Worm (Caenorhabditis elegans) whole organism, mixed stage, embryonic: ENCODE results near the gene mig-32.
A peak's percentile ranks its signal among the peaks of the same experiment; 100 is the strongest.

Source experiments
- M03D4.4 ChIP-seq: sonication (generic microtip); optimal IDR thresholded peaks from 2 replicates; lab custom pipeline; 2017; ENCODE audit warnings: mild to moderate bottlenecking, missing genetic modification characterization, missing compliant biosample characterization
- blmp-1 ChIP-seq: fragments of 150-350 bp; optimal IDR thresholded peaks from 2 replicates; lab custom pipeline; 2014; ENCODE audit warnings: missing biosample characterization, missing genetic modification characterization
- ceh-43 ChIP-seq: fragments of 200-800 bp; sonication (Bioruptor generic); optimal IDR thresholded peaks from 2 replicates; lab custom pipeline; 2018; ENCODE audit warnings: mild to moderate bottlenecking, missing genetic modification characterization, moderate library complexity, missing compliant biosample characterization
- ceh-83 ChIP-seq: fragments of 200-800 bp; sonication (Bioruptor generic); optimal IDR thresholded peaks from 2 replicates; lab custom pipeline; 2018; ENCODE audit warnings: mild to moderate bottlenecking, missing genetic modification characterization, missing compliant biosample characterization
- ces-1 ChIP-seq: fragments of 150-350 bp; optimal IDR thresholded peaks from 2 replicates; lab custom pipeline; 2014; ENCODE audit warnings: missing biosample characterization, missing genetic modification reagents, missing genetic modification characterization
- cnd-1 ChIP-seq: fragments of 200-800 bp; sonication (Bioruptor generic); optimal IDR thresholded peaks from 2 replicates; lab custom pipeline; 2018; ENCODE audit warnings: mild to moderate bottlenecking, missing genetic modification characterization, missing compliant biosample characterization
- drap-1 ChIP-seq: fragments of 200-800 bp; sonication (Bioruptor generic); optimal IDR thresholded peaks from 3 replicates; lab custom pipeline; 2018; ENCODE audit warnings: mild to moderate bottlenecking, missing genetic modification characterization, missing compliant biosample characterization
- elt-1 ChIP-seq: sonication (generic microtip); optimal IDR thresholded peaks from 2 replicates; lab custom pipeline; 2017; ENCODE audit warnings: missing genetic modification characterization, mild to moderate bottlenecking, missing compliant biosample characterization, antibody characterized with exemption, moderate library complexity, borderline replicate concordance; ENCODE audit not compliant: insufficient read depth
- elt-3 ChIP-seq: fragments of 150-350 bp; optimal IDR thresholded peaks from 2 replicates; lab custom pipeline; 2014; ENCODE audit warnings: missing biosample characterization, missing genetic modification characterization
- flh-1 ChIP-seq: fragments of 200-800 bp; sonication (Bioruptor generic); optimal IDR thresholded peaks from 2 replicates; lab custom pipeline; 2018; ENCODE audit warnings: mild to moderate bottlenecking, missing genetic modification characterization, moderate library complexity, missing compliant biosample characterization
- ham-2 ChIP-seq: fragments of 200-800 bp; sonication (Bioruptor generic); optimal IDR thresholded peaks from 2 replicates; lab custom pipeline; 2018; ENCODE audit warnings: mild to moderate bottlenecking, missing genetic modification characterization, missing compliant biosample characterization
- hlh-1 ChIP-seq: fragments of 150-350 bp; optimal IDR thresholded peaks from 2 replicates; lab custom pipeline; 2014; ENCODE audit warnings: missing biosample characterization, missing genetic modification reagents, missing genetic modification characterization
- lin-13 ChIP-seq: fragments of 150-350 bp; optimal IDR thresholded peaks from 2 replicates; lab custom pipeline; 2014; ENCODE audit warnings: missing biosample characterization, missing genetic modification characterization
- lin-32 ChIP-seq: fragments of 200-800 bp; sonication (Bioruptor generic); optimal IDR thresholded peaks from 2 replicates; lab custom pipeline; 2018; ENCODE audit warnings: mild to moderate bottlenecking, missing genetic modification characterization, missing compliant biosample characterization
- lsy-2 ChIP-seq: fragments of 150-350 bp; optimal IDR thresholded peaks from 2 replicates; lab custom pipeline; 2014; ENCODE audit warnings: missing biosample characterization, missing genetic modification characterization
- mab-5 ChIP-seq: fragments of 150-350 bp; optimal IDR thresholded peaks from 2 replicates; lab custom pipeline; 2014; ENCODE audit warnings: missing biosample characterization, missing genetic modification characterization
- mep-1 ChIP-seq: fragments of 150-350 bp; optimal IDR thresholded peaks from 2 replicates; lab custom pipeline; 2017; ENCODE audit warnings: missing biosample characterization, missing genetic modification reagents, missing genetic modification characterization, inconsistent platforms
- mls-2 ChIP-seq: sonication (generic microtip); optimal IDR thresholded peaks from 2 replicates; lab custom pipeline; 2016; ENCODE audit warnings: mild to moderate bottlenecking, missing genetic modification characterization, moderate library complexity, missing compliant biosample characterization
- nhr-12 ChIP-seq: fragments of 150-350 bp; optimal IDR thresholded peaks from 2 replicates; lab custom pipeline; 2014; ENCODE audit warnings: missing biosample characterization, missing genetic modification characterization
- nhr-2 ChIP-seq: fragments of 150-350 bp; optimal IDR thresholded peaks from 2 replicates; lab custom pipeline; 2014; ENCODE audit warnings: missing biosample characterization, missing genetic modification characterization
- nhr-237 ChIP-seq: fragments of 150-350 bp; optimal IDR thresholded peaks from 2 replicates; lab custom pipeline; 2014; ENCODE audit warnings: missing biosample characterization, missing genetic modification characterization
- nhr-28 ChIP-seq: fragments of 150-350 bp; optimal IDR thresholded peaks from 2 replicates; lab custom pipeline; 2014; ENCODE audit warnings: missing biosample characterization, missing genetic modification characterization
- pha-4 ChIP-seq: fragments of 150-350 bp; optimal IDR thresholded peaks from 2 replicates; lab custom pipeline; 2018; ENCODE audit warnings: missing biosample characterization, missing genetic modification reagents, missing genetic modification characterization
- sem-2 ChIP-seq: fragments of 200-800 bp; sonication (Bioruptor generic); optimal IDR thresholded peaks from 2 replicates; lab custom pipeline; 2018; ENCODE audit warnings: mild to moderate bottlenecking, missing genetic modification characterization, missing compliant biosample characterization
- snpc-4 ChIP-seq: fragments of 150-350 bp; optimal IDR thresholded peaks from 2 replicates; lab custom pipeline; 2014; ENCODE audit warnings: missing biosample characterization, missing genetic modification characterization
- sptf-1 ChIP-seq: sonication (generic microtip); optimal IDR thresholded peaks from 2 replicates; lab custom pipeline; 2017; ENCODE audit warnings: mild to moderate bottlenecking, missing genetic modification characterization, moderate library complexity, missing compliant biosample characterization
- tbx-8 ChIP-seq: fragments of 200-800 bp; sonication (Bioruptor generic); optimal IDR thresholded peaks from 2 replicates; lab custom pipeline; 2018; ENCODE audit warnings: mild to moderate bottlenecking, missing genetic modification characterization, moderate library complexity, missing compliant biosample characterization
- unc-120 ChIP-seq: sonication (generic microtip); optimal IDR thresholded peaks from 2 replicates; lab custom pipeline; 2017; ENCODE audit warnings: missing genetic modification characterization, missing compliant biosample characterization; ENCODE audit not compliant: poor library complexity, severe bottlenecking
- unc-39 ChIP-seq: fragments of 150-350 bp; optimal IDR thresholded peaks from 2 replicates; lab custom pipeline; 2014; ENCODE audit warnings: missing biosample characterization, missing genetic modification characterization
- zip-8 ChIP-seq: fragments of 150-350 bp; optimal IDR thresholded peaks from 2 replicates; lab custom pipeline; 2014; ENCODE audit warnings: missing biosample characterization, missing genetic modification characterization
- ztf-11 ChIP-seq: fragments of 150-350 bp; optimal IDR thresholded peaks from 2 replicates; lab custom pipeline; 2014; ENCODE audit warnings: missing biosample characterization, missing genetic modification characterization

mig-32 gene

ce11 chrIV:12105558-12105957, 13.5 kb upstream of the mig-32 start, which contains the start of gene M18.3:
TSS of gene M18.3 (plus strand) at chrIV:12105858.
- no peak for TF ChIP-seq M03D4.4
- no peak for TF ChIP-seq blmp-1 (tag; lab: Kevin White, UChicago)
- TF ChIP-seq lsy-2 (tag; lab: Kevin White, UChicago) = no peak
- TF ChIP-seq nhr-12 (tag; lab: Kevin White, UChicago) = no peak
- no peak for TF ChIP-seq ces-1 (GFP tag; lab: Kevin White, UChicago)
- TF ChIP-seq snpc-4 (tag; lab: Kevin White, UChicago) = no peak
- no peak for TF ChIP-seq ceh-43 (GFP tag; lab: Kevin White, UChicago)
- TF ChIP-seq pha-4 (tag; lab: Kevin White, UChicago) = no peak

DNA sequence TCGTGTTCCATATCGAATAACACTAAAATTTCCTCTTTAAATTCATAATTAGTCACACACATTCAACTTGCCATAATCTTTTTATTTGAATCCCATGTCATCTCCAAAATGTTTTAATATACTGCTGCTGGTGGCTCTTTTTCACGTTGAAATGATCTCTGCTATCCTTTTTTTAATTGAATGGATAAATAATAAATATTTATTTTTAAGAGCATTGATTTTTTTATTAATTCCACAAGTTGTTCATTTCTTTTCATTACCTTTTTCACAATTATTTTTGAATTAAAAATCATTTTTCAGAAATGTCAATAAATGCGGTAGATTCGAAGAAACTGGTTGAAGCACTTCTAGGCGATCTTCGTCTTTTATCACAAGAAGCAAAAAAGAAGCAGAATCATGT, 4.5 kb upstream of the mig-32 start, which contains the start of gene mon-2:
mon-2 (plus strand) TSS at position 301 of the 400 bp plus-strand sequence.
- TF ChIP-seq ham-2 (GFP tag; lab: Kevin White, UChicago) (no peak), tbx-8 (no peak), mls-2 (tag; lab: Kevin White, UChicago) (no peak), nhr-28 (no peak)

ce11 chrIV:12093819-12094218, 1.8 kb upstream of the mig-32 start, which contains the start of gene F11A10.5:
TSS of gene F11A10.5 (plus strand) at chrIV:12094119.
- TF ChIP-seq snpc-4 (tag; lab: Kevin White, UChicago) (no peak), unc-39 (tag; lab: Kevin White, UChicago) (no peak), hlh-1 (tag; lab: Kevin White, UChicago) (peak; percentile 14), ces-1 (GFP tag; lab: Kevin White, UChicago) (peak; percentile 8)

- TF ChIP-seq lsy-2 (tag; lab: Kevin White, UChicago) (peak; percentile 41), sem-2 (GFP tag; lab: Kevin White, UChicago) (no peak)
Measured at ce11 chrIV:12093384-12093783, 1.4 kb upstream of the mig-32 start, which contains the start of gene cpsf-4. TSS of gene cpsf-4 (minus strand) at chrIV:12093445.

ce11 chrIV:12089551-12089950, 2.5 kb downstream of the mig-32 start, which contains the start of gene F11A10.6:
TSS of gene F11A10.6 (minus strand) at chrIV:12089651.
- TF ChIP-seq unc-39 (tag; lab: Kevin White, UChicago) (no peak), cnd-1 (tag; lab: Kevin White, UChicago) (no peak), nhr-2 (no peak), ham-2 (GFP tag; lab: Kevin White, UChicago) (no peak), mab-5 (no peak), blmp-1 (tag; lab: Kevin White, UChicago) (no peak), elt-1 (no peak), ceh-83 (no peak), mls-2 (tag; lab: Kevin White, UChicago) (no peak), nhr-12 (tag; lab: Kevin White, UChicago) (no peak), ztf-11 (tag; lab: Kevin White, UChicago) (no peak), nhr-237 (no peak), drap-1 (no peak), unc-120 (tag; lab: Kevin White, UChicago) (no peak), sem-2 (GFP tag; lab: Kevin White, UChicago) (no peak), snpc-4 (tag; lab: Kevin White, UChicago) (no peak)

DNA sequence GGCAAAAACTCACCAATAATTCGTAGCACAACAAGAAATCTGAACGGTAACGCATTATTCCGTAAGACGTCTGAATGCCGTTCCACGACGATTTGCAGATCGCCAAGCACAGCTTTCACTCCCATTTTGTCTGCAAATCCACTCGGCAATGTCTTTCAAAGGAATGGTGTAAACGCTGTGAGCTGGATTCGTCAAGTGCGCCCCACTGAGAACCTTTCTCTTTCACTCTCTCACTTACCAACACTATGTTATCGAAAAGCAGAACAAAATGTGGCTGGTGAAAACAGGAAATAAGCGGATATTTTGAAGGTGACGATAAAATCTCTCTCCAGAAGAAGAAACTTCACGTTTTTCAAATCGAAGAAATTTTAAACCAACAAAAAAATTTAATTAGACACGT, 3.1 kb downstream of the mig-32 start:
- no peak for TF ChIP-seq drap-1
- TF ChIP-seq cnd-1 (tag; lab: Kevin White, UChicago) = no peak
- TF ChIP-seq lsy-2 (tag; lab: Kevin White, UChicago) = peak; percentile 28
- peak; percentile 11 for TF ChIP-seq nhr-237
- peak; percentile 35 for TF ChIP-seq mep-1
- peak; percentile 36 for TF ChIP-seq ham-2 (GFP tag; lab: Kevin White, UChicago)
- TF ChIP-seq blmp-1 (tag; lab: Kevin White, UChicago) = peak; percentile 58
- TF ChIP-seq nhr-12 (tag; lab: Kevin White, UChicago) = no peak

DNA sequence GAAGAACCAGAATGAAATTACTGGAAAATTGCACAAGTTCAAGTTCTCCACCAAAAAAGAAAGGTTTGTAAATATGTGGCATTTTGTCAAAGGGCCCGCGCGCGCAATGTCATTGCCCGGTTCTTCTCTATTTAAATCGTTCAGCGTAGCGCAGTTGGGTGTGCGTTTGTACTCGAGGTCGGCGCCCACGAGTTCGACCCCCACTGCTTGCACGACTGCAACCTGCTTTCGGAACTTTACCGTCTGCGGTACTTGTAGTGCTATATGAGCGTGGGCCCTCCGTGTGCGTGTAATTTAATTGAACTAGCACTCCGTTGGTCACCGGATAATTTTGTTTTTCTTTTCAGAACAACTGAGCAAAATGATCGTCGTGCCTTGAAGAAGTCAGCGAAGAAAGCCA, 5.5 kb downstream of the mig-32 start:
- TF ChIP-seq lin-13 (tag; lab: Kevin White, UChicago) (no peak), elt-3 (no peak), drap-1 (peak; percentile 75), unc-120 (tag; lab: Kevin White, UChicago) (peak; percentile 57), ztf-11 (tag; lab: Kevin White, UChicago) (no peak), ceh-43 (GFP tag; lab: Kevin White, UChicago) (peak; percentile 62), sem-2 (GFP tag; lab: Kevin White, UChicago) (peak; percentile 42), mls-2 (tag; lab: Kevin White, UChicago) (peak; percentile 84), sptf-1 (tag; lab: Kevin White, UChicago) (peak; percentile 83), hlh-1 (tag; lab: Kevin White, UChicago) (no peak), cnd-1 (tag; lab: Kevin White, UChicago) (peak; percentile 77), ceh-83 (peak; percentile 80), M03D4.4 (peak; percentile 82), zip-8 (tag; lab: Kevin White, UChicago) (no peak), elt-1 (peak; percentile 23), ham-2 (GFP tag; lab: Kevin White, UChicago) (peak; percentile 88), lin-32 (GFP tag; lab: Kevin White, UChicago) (peak; percentile 68), pha-4 (tag; lab: Kevin White, UChicago) (peak; percentile 65), nhr-237 (no peak), flh-1 (GFP tag; lab: Kevin White, UChicago) (peak; percentile 25), tbx-8 (peak; percentile 77), nhr-28 (no peak)
